Worm (Caenorhabditis elegans) whole organism, midembryonic: Measurements from ENCODE around the gene C08F8.9.

Source experiments
- T22C8.4 ChIP-seq: fragments of 200-800 bp; sonication (Bioruptor generic); IDR thresholded peaks from 2 replicates; pipeline ENCODE4 v1.3.6; 2022; ENCODE audit warnings: missing genetic modification characterization, missing compliant biosample characterization
- cog-1 ChIP-seq: sonication (generic microtip); optimal IDR thresholded peaks from 2 replicates; lab custom pipeline; 2016; ENCODE audit warnings: missing genetic modification characterization, missing compliant biosample characterization
- klf-2 ChIP-seq: fragments of 200-800 bp; sonication (Bioruptor generic); conservative IDR thresholded peaks from 2 replicates; pipeline ENCODE4 v1.3.6; 2022; ENCODE audit warnings: missing genetic modification reagents, missing genetic modification characterization, missing compliant biosample characterization
- ref-1 ChIP-seq: fragments of 200-800 bp; sonication (Bioruptor generic); conservative IDR thresholded peaks from 2 replicates; pipeline ENCODE4 v1.3.6; 2022; ENCODE audit warnings: missing genetic modification reagents, missing genetic modification characterization, missing compliant biosample characterization
- tab-1 ChIP-seq: fragments of 200-800 bp; sonication (Bioruptor generic); IDR thresholded peaks from 2 replicates; pipeline ENCODE4 v1.3.6; 2022; ENCODE audit warnings: missing genetic modification characterization, missing compliant biosample characterization
- ztf-23 ChIP-seq: fragments of 200-800 bp; sonication (Bioruptor generic); IDR thresholded peaks from 2 replicates; pipeline ENCODE4 v1.3.6; 2022; ENCODE audit warnings: missing genetic modification reagents, missing genetic modification characterization, missing compliant biosample characterization
- ztf-29 ChIP-seq: fragments of 200-800 bp; sonication (Bioruptor generic); IDR thresholded peaks from 2 replicates; pipeline ENCODE4 v1.3.6; 2022; ENCODE audit warnings: missing genetic modification reagents, missing genetic modification characterization, missing compliant biosample characterization

- TF ChIP-seq ref-1 (GFP tag; lab: Robert Waterston, UW) (no peak), tab-1 (no peak), ztf-29 (no peak), T22C8.4 (GFP tag; lab: Robert Waterston, UW) (no peak), ztf-23 (no peak), klf-2 (GFP tag; lab: Robert Waterston, UW) (no peak), cog-1 (no peak)
Observed at ce11 chrIV:11176967-11177366, 1.4 kb downstream of the C08F8.9 start, which contains the start of gene rap-3.
